Fruit fly (Drosophila melanogaster) whole organism, embryonic: ENCODE results near the gene CG17202.

Source experiments
- CG2120 ChIP-seq: fragments of 200-800 bp; sonication (Bioruptor generic); optimal IDR thresholded peaks from 3 replicates; lab custom pipeline; 2016; ENCODE audit warnings: missing biosample characterization, missing genetic modification characterization
- CG2678 ChIP-seq: fragments of 200-800 bp; sonication (Bioruptor generic); optimal IDR thresholded peaks from 3 replicates; lab custom pipeline; 2019; ENCODE audit warnings: missing biosample characterization, mild to moderate bottlenecking, missing genetic modification characterization, moderate library complexity
- nerfin-1 ChIP-seq: fragments of 200-800 bp; sonication (Bioruptor generic); optimal IDR thresholded peaks from 3 replicates; lab custom pipeline; 2019; ENCODE audit warnings: missing biosample characterization, mild to moderate bottlenecking, missing genetic modification characterization, moderate library complexity

- TF ChIP-seq nerfin-1 (tag; lab: Kevin White, UChicago) (no peak), CG2120 (GFP tag; lab: Kevin White, UChicago) (no peak), CG2678 (no peak)
These were observed 40.0 kb upstream of the CG17202 start, which contains the start of gene CG10035 for dm6 chr3R:12382563-12382962.
